Worm (Caenorhabditis elegans) whole organism, L4 larva: ENCODE data around the gene gphr-2.

Source experiments
- F44E2.7 ChIP-seq: fragments of 200-800 bp; sonication (Bioruptor generic); IDR thresholded peaks from 2 replicates; pipeline ENCODE4 v2.1.2; 2022; ENCODE audit warnings: missing genetic modification characterization, missing compliant biosample characterization
- F49E8.2 ChIP-seq: sonication (generic microtip); optimal IDR thresholded peaks from 2 replicates; lab custom pipeline; 2016; ENCODE audit warnings: missing compliant biosample characterization, mild to moderate bottlenecking, missing genetic modification characterization, borderline replicate concordance
- Y105C5A.15 ChIP-seq: fragments of 200-800 bp; sonication (Bioruptor generic); IDR thresholded peaks from 2 replicates; pipeline ENCODE4 v1.3.6; 2022; ENCODE audit warnings: missing genetic modification characterization, missing compliant biosample characterization
- nhr-237 ChIP-seq: sonication (generic microtip); optimal IDR thresholded peaks from 2 replicates; lab custom pipeline; 2017; ENCODE audit warnings: missing biosample characterization, missing genetic modification characterization

- TF ChIP-seq Y105C5A.15 (GFP tag; lab: Robert Waterston, UW): no peak
- TF ChIP-seq F49E8.2 (tag; lab: Kevin White, UChicago): no peak
- TF ChIP-seq F44E2.7 (GFP tag; lab: Robert Waterston, UW): no peak
- no peak for TF ChIP-seq nhr-237
Measured at ce11 chrX:14267781-14268180, 39.8 kb downstream of the gphr-2 start, which contains the start of gene del-1.
